Fruit fly (Drosophila melanogaster) whole organism, wandering third instar larva: ENCODE results near the gene CG7988.

Source experiments
- Abd-B ChIP-seq: fragments of >200 bp; optimal IDR thresholded peaks from 2 replicates; lab custom pipeline; 2017; ENCODE audit warnings: missing biosample characterization, missing genetic modification characterization
- CG32264 ChIP-seq: fragments of 200-800 bp; sonication (Bioruptor generic); optimal IDR thresholded peaks from 2 replicates; lab custom pipeline; 2016; ENCODE audit warnings: missing biosample characterization, missing genetic modification characterization
- CG9705 ChIP-seq: fragments of 200-800 bp; sonication (Bioruptor generic); optimal IDR thresholded peaks from 2 replicates; lab custom pipeline; 2018; ENCODE audit warnings: missing biosample characterization, mild to moderate bottlenecking, missing genetic modification characterization
- CrebA ChIP-seq: fragments of 200-800 bp; sonication (Bioruptor generic); optimal IDR thresholded peaks from 2 replicates; lab custom pipeline; 2016; ENCODE audit warnings: missing biosample characterization, mild to moderate bottlenecking, missing genetic modification characterization, borderline replicate concordance
- Dfd ChIP-seq: fragments of >200 bp; optimal IDR thresholded peaks from 2 replicates; lab custom pipeline; 2017; ENCODE audit warnings: missing biosample characterization, missing genetic modification characterization
- Dif ChIP-seq: fragments of 200-275, 200-300 bp; sonication (Bioruptor generic); optimal IDR thresholded peaks from 2 replicates; lab custom pipeline; 2018; ENCODE audit warnings: missing biosample characterization, missing genetic modification characterization; ENCODE audit not compliant: partially characterized antibody
- GATAd ChIP-seq: sonication (Bioruptor generic); optimal IDR thresholded peaks from 2 replicates; lab custom pipeline; 2016; ENCODE audit warnings: missing biosample characterization, missing genetic modification characterization
- HLH106 ChIP-seq: fragments of 200-800 bp; optimal IDR thresholded peaks from 3 replicates; lab custom pipeline; 2019; ENCODE audit warnings: missing biosample characterization, mild to moderate bottlenecking, missing genetic modification characterization, moderate library complexity
- Hnf4 ChIP-seq: fragments of 200-800 bp; sonication (Bioruptor generic); optimal IDR thresholded peaks from 2 replicates; lab custom pipeline; 2016; ENCODE audit warnings: missing biosample characterization, mild to moderate bottlenecking, missing genetic modification characterization
- Hr78 ChIP-seq: fragments of >200 bp; optimal IDR thresholded peaks from 2 replicates; lab custom pipeline; 2017; ENCODE audit warnings: missing biosample characterization, missing genetic modification characterization
- Hr83 ChIP-seq: fragments of 200-300 bp; sonication (Bioruptor generic); optimal IDR thresholded peaks from 2 replicates; lab custom pipeline; 2016; ENCODE audit warnings: missing biosample characterization, mild to moderate bottlenecking, missing genetic modification characterization, moderate library complexity; ENCODE audit not compliant: poor library complexity, severe bottlenecking
- Jra ChIP-seq: sonication (Bioruptor generic); optimal IDR thresholded peaks from 2 replicates; lab custom pipeline; 2016; ENCODE audit warnings: missing biosample characterization, missing genetic modification characterization
- Mio ChIP-seq: sonication (Bioruptor generic); optimal IDR thresholded peaks from 2 replicates; lab custom pipeline; 2016; ENCODE audit warnings: missing biosample characterization, missing genetic modification characterization
- Myc ChIP-seq: fragments of >200 bp; optimal IDR thresholded peaks from 2 replicates; lab custom pipeline; 2017
- N ChIP-seq: fragments of >200 bp; optimal IDR thresholded peaks from 2 replicates; lab custom pipeline; 2018; ENCODE audit warnings: missing biosample characterization, missing external identifiers, missing genetic modification characterization
- OdsH ChIP-seq: fragments of 200-800 bp; sonication (Bioruptor generic); optimal IDR thresholded peaks from 2 replicates; lab custom pipeline; 2016; ENCODE audit warnings: missing biosample characterization, mild to moderate bottlenecking, missing genetic modification characterization
- Rel ChIP-seq, 2 experiments: fragments of 200-800 bp; sonication (Bioruptor generic) in 1 of 2; optimal IDR thresholded peaks; 2 replicates in 1 of 2; 3 replicates in 1 of 2; lab custom pipeline; 2016 to 2019; ENCODE audit warnings: mild to moderate bottlenecking in 2 of 2, missing biosample characterization in 2 of 2, missing genetic modification characterization in 2 of 2, moderate library complexity in 1 of 2
- Sp1 ChIP-seq: fragments of 200-800 bp; sonication (Bioruptor generic); optimal IDR thresholded peaks from 3 replicates; lab custom pipeline; 2019; ENCODE audit warnings: missing biosample characterization, mild to moderate bottlenecking, missing genetic modification characterization, moderate library complexity
- Vsx2 ChIP-seq: fragments of 200-300, 225-300 bp; sonication (Bioruptor generic); optimal IDR thresholded peaks from 2 replicates; lab custom pipeline; 2018; ENCODE audit warnings: missing biosample characterization, missing genetic modification characterization; ENCODE audit not compliant: partially characterized antibody
- br ChIP-seq: fragments of 200-800 bp; sonication (Bioruptor generic); optimal IDR thresholded peaks from 2 replicates; lab custom pipeline; 2016; ENCODE audit warnings: missing biosample characterization, missing genetic modification characterization
- brk ChIP-seq: fragments of 200-800 bp; sonication (Bioruptor generic); optimal IDR thresholded peaks from 2 replicates; lab custom pipeline; 2016; ENCODE audit warnings: missing biosample characterization, mild to moderate bottlenecking, missing genetic modification characterization
- dl ChIP-seq, 2 experiments: fragments of 175-275, 200-275 bp in 1 of 2; fragments of 200-275 bp in 1 of 2; sonication (Bioruptor generic); optimal IDR thresholded peaks; lab custom pipeline; 2018; ENCODE audit warnings: mild to moderate bottlenecking in 2 of 2, missing biosample characterization in 2 of 2, missing genetic modification characterization in 2 of 2, moderate library complexity in 2 of 2; ENCODE audit not compliant: partially characterized antibody in 2 of 2, insufficient read depth in 1 of 2
- dmrt93B ChIP-seq: fragments of 200-800 bp; sonication (Bioruptor generic); optimal IDR thresholded peaks from 2 replicates; lab custom pipeline; 2018; ENCODE audit warnings: missing biosample characterization, mild to moderate bottlenecking, missing genetic modification characterization
- dsf ChIP-seq: sonication (Bioruptor generic); optimal IDR thresholded peaks from 2 replicates; lab custom pipeline; 2016; ENCODE audit warnings: missing biosample characterization, missing genetic modification characterization, borderline replicate concordance
- ey ChIP-seq: fragments of 200-800 bp; sonication (Bioruptor generic); optimal IDR thresholded peaks from 2 replicates; lab custom pipeline; 2016; ENCODE audit warnings: missing biosample characterization, missing genetic modification characterization
- foxo ChIP-seq, 2 experiments: fragments of 200-800 bp; sonication (Bioruptor generic); optimal IDR thresholded peaks; 2 replicates in 1 of 2; 3 replicates in 1 of 2; lab custom pipeline; 2016 to 2017; ENCODE audit warnings: missing biosample characterization in 2 of 2, missing genetic modification characterization in 2 of 2
- fru ChIP-seq: fragments of 200-800 bp; sonication (Bioruptor generic); optimal IDR thresholded peaks from 3 replicates; lab custom pipeline; 2016; ENCODE audit warnings: missing biosample characterization, mild to moderate bottlenecking, missing genetic modification characterization
- h ChIP-seq: fragments of 200-800 bp; sonication (Bioruptor generic); optimal IDR thresholded peaks from 3 replicates; lab custom pipeline; 2016; ENCODE audit warnings: missing biosample characterization, mild to moderate bottlenecking, missing genetic modification characterization
- jim ChIP-seq: fragments of 175-275, 200-325 bp; sonication (Bioruptor generic); optimal IDR thresholded peaks from 2 replicates; lab custom pipeline; 2016; ENCODE audit warnings: missing biosample characterization, mild to moderate bottlenecking, missing genetic modification characterization
- lola ChIP-seq: fragments of >200 bp; optimal IDR thresholded peaks from 2 replicates; lab custom pipeline; 2017; ENCODE audit warnings: missing biosample characterization, missing genetic modification characterization
- pan ChIP-seq: fragments of >200 bp; optimal IDR thresholded peaks from 2 replicates; lab custom pipeline; 2017
- psq ChIP-seq: fragments of 200-800 bp; sonication (Bioruptor generic); optimal IDR thresholded peaks from 3 replicates; lab custom pipeline; 2017; ENCODE audit warnings: missing biosample characterization, mild to moderate bottlenecking, missing genetic modification characterization, moderate library complexity
- rgr ChIP-seq: fragments of 200-800 bp; sonication (Bioruptor generic); optimal IDR thresholded peaks from 3 replicates; lab custom pipeline; 2016; ENCODE audit warnings: missing biosample characterization, mild to moderate bottlenecking, missing genetic modification characterization
- sage ChIP-seq: fragments of 200-800 bp; sonication (Bioruptor generic); optimal IDR thresholded peaks from 2 replicates; lab custom pipeline; 2016; ENCODE audit warnings: missing biosample characterization, mild to moderate bottlenecking, missing genetic modification characterization
- sv ChIP-seq: fragments of 200-800 bp; sonication (Bioruptor generic); optimal IDR thresholded peaks from 3 replicates; lab custom pipeline; 2016; ENCODE audit warnings: missing biosample characterization, missing genetic modification characterization
- tai ChIP-seq: sonication (Bioruptor generic); optimal IDR thresholded peaks from 2 replicates; lab custom pipeline; 2016; ENCODE audit warnings: missing biosample characterization, missing genetic modification characterization
- usp ChIP-seq: fragments of >200 bp; optimal IDR thresholded peaks from 2 replicates; lab custom pipeline; 2017; ENCODE audit warnings: missing biosample characterization, missing genetic modification characterization
- woc ChIP-seq: sonication (Bioruptor generic); optimal IDR thresholded peaks from 2 replicates; lab custom pipeline; 2016; ENCODE audit warnings: missing biosample characterization, mild to moderate bottlenecking, missing genetic modification characterization

Gene CG7988

dm6 chr3R:18185385-18185784 is 34.9 kb upstream of the CG7988 start, which contains the start of the genes Arp5 and CG7208:
Gene Arp5 (plus strand): TSS chr3R:18185498.
Gene CG7208 (minus strand): TSS chr3R:18185715.
- TF ChIP-seq Sp1 (GFP tag; lab: Kevin White, UChicago) (peak; percentile 65), Hr78 (GFP tag; lab: Kevin White, UChicago) (no peak), lola (GFP tag; lab: Kevin White, UChicago) (no peak), dsf (GFP tag; lab: Kevin White, UChicago) (peak; percentile 50), Myc (lab: Kevin White, UChicago) (no peak), Vsx2 (GFP tag; lab: Kevin White, UChicago) (no peak), tai (GFP tag; lab: Kevin White, UChicago) (no peak), rgr (peak; percentile 81), woc (no peak), Rel (GFP tag; optimal IDR thresholded peaks at IDR 0.05; lab: Kevin White, UChicago) (no peak), Rel (tag; optimal IDR thresholded peaks at IDR 0.05; lab: Kevin White, UChicago) (peak; percentile 24), Jra (GFP tag; lab: Kevin White, UChicago) (peak; percentile 65), foxo (GFP tag; optimal IDR thresholded peaks at IDR 0.05; lab: Kevin White, UChicago) (peak in 1 of 2 experiments; percentile 77), Abd-B (GFP tag; lab: Kevin White, UChicago) (no peak), brk (no peak), Hr83 (peak; percentile 3), CG9705 (GFP tag; lab: Kevin White, UChicago) (peak; percentile 47), HLH106 (peak; percentile 70), Hnf4 (GFP tag; lab: Kevin White, UChicago) (no peak), h (GFP tag; lab: Kevin White, UChicago) (peak; percentile 92), dmrt93B (no peak), psq (GFP tag; lab: Kevin White, UChicago) (peak; percentile 97), ey (peak; percentile 74), N (GFP tag; lab: Kevin White, UChicago) (no peak), dl (GFP tag; optimal IDR thresholded peaks at IDR 0.05; lab: Kevin White, UChicago; ENCODE audit: insufficient read depth in 1 of 2, partially characterized antibody in 2 of 2) (no peak), sv (peak; percentile 57), br (GFP tag; lab: Kevin White, UChicago) (peak; percentile 56), OdsH (peak; percentile 76), usp (no peak), Mio (GFP tag; lab: Kevin White, UChicago) (no peak), fru (GFP tag; lab: Kevin White, UChicago) (peak; percentile 70), jim (GFP tag; lab: Kevin White, UChicago) (no peak), pan (lab: Kevin White, UChicago) (no peak), Dfd (GFP tag; lab: Kevin White, UChicago) (no peak), Dif (GFP tag; lab: Kevin White, UChicago) (no peak), GATAd (peak; percentile 44)

- TF ChIP-seq OdsH: peak; percentile 82
- no peak for TF ChIP-seq tai (GFP tag; lab: Kevin White, UChicago)
- peak; percentile 28 for TF ChIP-seq Mio (GFP tag; lab: Kevin White, UChicago)
- TF ChIP-seq usp: no peak
- peak; percentile 79 for TF ChIP-seq fru (GFP tag; lab: Kevin White, UChicago)
- peak; percentile 88 for TF ChIP-seq dmrt93B
- TF ChIP-seq Dif (GFP tag; lab: Kevin White, UChicago): no peak
- peak; percentile 73 for TF ChIP-seq ey
- TF ChIP-seq Jra (GFP tag; lab: Kevin White, UChicago): no peak
- TF ChIP-seq Sp1 (GFP tag; lab: Kevin White, UChicago): peak; percentile 84
- peak; percentile 73 for TF ChIP-seq Myc (lab: Kevin White, UChicago)
- TF ChIP-seq sage (GFP tag; lab: Kevin White, UChicago): no peak
- TF ChIP-seq dl (GFP tag; optimal IDR thresholded peaks at IDR 0.05; lab: Kevin White, UChicago; ENCODE audit: insufficient read depth in 1 of 2, partially characterized antibody in 2 of 2): no peak
- no peak for TF ChIP-seq jim (GFP tag; lab: Kevin White, UChicago)
- peak; percentile 87 for TF ChIP-seq HLH106
- TF ChIP-seq N (GFP tag; lab: Kevin White, UChicago): no peak
- TF ChIP-seq sv: peak; percentile 91
- TF ChIP-seq Hr78 (GFP tag; lab: Kevin White, UChicago): no peak
- TF ChIP-seq GATAd: peak; percentile 34
- peak; percentile 61 for TF ChIP-seq h (GFP tag; lab: Kevin White, UChicago)
- TF ChIP-seq br (GFP tag; lab: Kevin White, UChicago): peak; percentile 67
- TF ChIP-seq CrebA: no peak
- TF ChIP-seq foxo (GFP tag; optimal IDR thresholded peaks at IDR 0.05; lab: Kevin White, UChicago): peak in 1 of 2 experiments; percentile 88
- TF ChIP-seq Vsx2 (GFP tag; lab: Kevin White, UChicago): no peak
- TF ChIP-seq pan (lab: Kevin White, UChicago): no peak
- peak; percentile 76 for TF ChIP-seq CG9705 (GFP tag; lab: Kevin White, UChicago)
- peak; percentile 90 for TF ChIP-seq psq (GFP tag; lab: Kevin White, UChicago)
- peak; percentile 65 for TF ChIP-seq dsf (GFP tag; lab: Kevin White, UChicago)
- no peak for TF ChIP-seq Hnf4 (GFP tag; lab: Kevin White, UChicago)
- TF ChIP-seq Dfd (GFP tag; lab: Kevin White, UChicago): no peak
- peak; percentile 94 for TF ChIP-seq rgr
- TF ChIP-seq woc: peak; percentile 70
- TF ChIP-seq Rel (GFP tag; optimal IDR thresholded peaks at IDR 0.05; lab: Kevin White, UChicago): no peak
- TF ChIP-seq Rel (tag; optimal IDR thresholded peaks at IDR 0.05; lab: Kevin White, UChicago): peak; percentile 18
- TF ChIP-seq lola (GFP tag; lab: Kevin White, UChicago): no peak
- peak; percentile 47 for TF ChIP-seq Hr83
- peak; percentile 0 for TF ChIP-seq CG32264 (GFP tag; lab: Kevin White, UChicago)
- TF ChIP-seq Abd-B (GFP tag; lab: Kevin White, UChicago): no peak
- no peak for TF ChIP-seq brk
Measured at dm6 chr3R:18188702-18189125, 31.6 kb upstream of the CG7988 start, which contains the start of the genes CG12321 and MED17. Gene CG12321 (minus strand): TSS chr3R:18188707. Gene MED17 (plus strand): TSS chr3R:18189072.
